Fruit fly (Drosophila melanogaster): Measurements from ENCODE around the gene CG9799.

CG9799 gene

DNA sequence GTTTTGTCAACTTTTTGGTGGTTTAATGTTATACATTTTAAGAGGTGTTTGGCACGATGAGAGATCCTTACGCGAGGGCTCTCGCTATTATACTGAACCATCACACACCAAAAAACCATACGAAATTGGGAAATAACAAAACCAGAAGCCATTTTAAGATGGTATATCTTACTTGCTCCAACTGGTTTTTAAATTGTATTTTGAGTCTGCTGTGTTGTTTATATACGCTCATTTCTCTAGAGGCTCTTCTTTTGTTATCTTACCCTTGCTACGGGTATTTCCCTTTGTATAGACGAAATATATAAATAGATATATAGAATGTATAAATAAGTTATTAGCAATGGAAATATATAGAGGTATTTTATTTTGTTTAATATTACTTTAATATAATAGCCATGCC lies 18.4 kb upstream of the CG9799 start, which contains the start of gene yellow-e2 (continued):
- TF ChIP-seq spab (GFP tag; optimal IDR thresholded peaks at IDR 0.05) (no peak), ss (GFP tag; optimal IDR thresholded peaks at IDR 0.05) (no peak)

DNA sequence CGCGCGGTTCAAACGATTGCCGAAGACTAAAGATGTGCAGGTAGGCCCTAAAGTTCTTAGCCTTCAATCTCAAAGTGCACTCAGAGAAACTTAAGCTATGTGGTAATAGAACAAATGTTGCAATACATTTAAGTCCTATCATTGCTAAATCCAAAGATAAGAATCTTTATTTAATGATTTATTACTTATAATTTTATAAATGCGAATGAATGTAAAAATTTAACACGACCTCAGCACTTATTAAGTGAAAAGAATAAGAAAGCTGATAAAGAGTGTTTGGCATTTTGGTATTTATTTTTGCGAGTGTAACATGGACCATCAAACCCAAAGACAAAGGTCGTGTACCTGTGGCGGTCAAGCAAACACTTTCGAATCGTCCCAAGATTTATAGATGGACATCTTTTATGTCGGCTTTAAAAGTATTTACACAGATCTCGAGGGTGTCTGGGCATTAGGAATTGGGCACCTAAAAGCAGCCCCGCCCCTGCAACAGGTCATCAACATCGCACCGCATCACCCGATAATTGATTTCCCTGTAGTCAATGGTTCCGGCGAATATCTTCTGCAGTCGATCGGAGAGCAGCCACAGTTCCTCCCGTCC lies 16.4 kb upstream of the CG9799 start, which contains the start of gene yellow-e3:
Gene yellow-e3 (minus strand): TSS at position 30 of the 601 bp plus-strand sequence.
- TF ChIP-seq salr (GFP tag; optimal IDR thresholded peaks at IDR 0.05) (no peak), Ets21C (GFP tag; optimal IDR thresholded peaks at IDR 0.05) (no peak), Ets96B (tag; optimal IDR thresholded peaks at IDR 0.05) (no peak), Blimp-1 (GFP tag; optimal IDR thresholded peaks at IDR 0.05) (no peak), Eip93F (GFP tag; optimal IDR thresholded peaks at IDR 0.05) (no peak), Lpt (GFP tag; optimal IDR thresholded peaks at IDR 0.05) (no peak), Gug (GFP tag; IDR thresholded peaks at IDR 0.05) (no peak), Smox (GFP tag; optimal IDR thresholded peaks at IDR 0.05) (no peak), CG31627 (GFP tag; optimal IDR thresholded peaks at IDR 0.05) (no peak), CG16779 (tag; optimal IDR thresholded peaks at IDR 0.05) (no peak), CG10631 (GFP tag; optimal IDR thresholded peaks at IDR 0.05) (no peak), Met (GFP tag; optimal IDR thresholded peaks at IDR 0.05) (no peak), CG11902 (GFP tag; optimal IDR thresholded peaks at IDR 0.05) (no peak), ss (GFP tag; optimal IDR thresholded peaks at IDR 0.05) (no peak), CG6163 (GFP tag; IDR thresholded peaks at IDR 0.05) (no peak), dsx (GFP tag; optimal IDR thresholded peaks at IDR 0.05; ENCODE audit: poor library complexity, severe bottlenecking) (no peak), CG6808 (GFP tag; optimal IDR thresholded peaks at IDR 0.05) (no peak), svp (GFP tag) (no peak), CG9139 (GFP tag; optimal IDR thresholded peaks at IDR 0.05) (no peak)

DNA sequence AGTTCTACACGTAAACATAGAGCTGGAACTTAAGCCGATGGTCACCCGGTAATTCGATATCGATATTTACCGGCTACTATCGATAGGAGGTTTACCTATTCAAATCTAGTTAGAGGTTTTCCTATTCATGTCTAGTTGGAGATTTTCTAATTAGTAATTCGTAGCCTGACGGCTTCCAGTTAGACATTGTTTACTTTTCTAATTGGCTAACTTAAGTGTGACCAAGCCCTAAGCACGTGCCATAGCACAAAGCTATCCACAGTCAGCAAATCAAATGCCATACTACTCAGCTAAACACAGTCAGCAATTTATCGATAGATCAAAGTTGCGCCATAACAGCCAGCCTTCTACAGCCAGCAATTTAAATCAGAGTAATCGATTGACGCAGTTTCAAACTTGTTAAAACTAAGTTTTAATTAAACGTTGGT lies 14.5 kb upstream of the CG9799 start, which contains the start of gene Dpm3:
Gene Dpm3 (minus strand): TSS at position 20 of the 428 bp plus-strand sequence.
- TF ChIP-seq fkh (GFP tag; optimal IDR thresholded peaks at IDR 0.05) (peak; percentile 98), Gug (GFP tag; IDR thresholded peaks at IDR 0.05) (no peak), lz (GFP tag; optimal IDR thresholded peaks at IDR 0.05) (peak; percentile 3), CG3032 (tag; optimal IDR thresholded peaks at IDR 0.05) (peak; percentile 24), Hr39 (GFP tag; optimal IDR thresholded peaks at IDR 0.05) (peak; percentile 13)

DNA sequence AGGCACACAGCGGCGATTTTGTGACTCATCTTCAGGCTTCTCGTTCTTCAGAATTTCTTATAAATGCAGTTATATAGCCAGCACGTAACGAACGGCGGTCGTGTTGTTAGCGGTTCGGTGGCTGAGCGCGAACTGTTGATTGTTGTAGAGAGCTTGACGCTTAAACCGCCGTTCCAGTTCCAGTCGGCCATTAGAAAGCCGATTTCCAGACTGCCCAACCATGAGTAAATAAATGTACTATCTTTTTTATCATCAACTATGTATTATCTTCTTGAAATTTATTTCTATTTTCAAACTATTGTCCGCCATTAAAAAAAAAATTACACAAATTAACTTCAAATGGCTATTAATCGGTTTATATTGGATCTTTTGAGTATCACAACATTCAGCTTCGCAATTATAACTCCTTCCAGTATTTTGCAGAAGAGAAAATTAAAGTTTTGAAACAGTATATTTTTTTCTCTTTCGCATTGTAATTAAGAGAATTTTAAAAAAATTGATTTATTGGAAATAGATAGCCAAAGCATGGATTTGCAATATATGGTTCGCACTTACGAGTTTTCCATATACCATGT lies 13.3 kb upstream of the CG9799 start, which contains the start of gene GILT1:
Gene GILT1 (minus strand): TSS at position 141 of the 575 bp plus-strand sequence.
- TF ChIP-seq Gug (GFP tag; IDR thresholded peaks at IDR 0.05), result no peak
- TF ChIP-seq dac (GFP tag; optimal IDR thresholded peaks at IDR 0.05), result no peak
- TF ChIP-seq CG16779 (tag; optimal IDR thresholded peaks at IDR 0.05), result no peak
- peak; percentile 27 for TF ChIP-seq Hr4 (GFP tag; optimal IDR thresholded peaks at IDR 0.05)
- no peak for TF ChIP-seq Sox15 (GFP tag; optimal IDR thresholded peaks at IDR 0.05)
- TF ChIP-seq eg (GFP tag; IDR thresholded peaks at IDR 0.05), result peak; percentile 38; the same call in 2 of the 3 replicates
- TF ChIP-seq esn (GFP tag; optimal IDR thresholded peaks at IDR 0.05), result peak; percentile 20
- peak; percentile 36 for TF ChIP-seq vri (GFP tag; optimal IDR thresholded peaks at IDR 0.05)
- peak; percentile 44 for TF ChIP-seq CG6854 (GFP tag; optimal IDR thresholded peaks at IDR 0.05)
- TF ChIP-seq fkh (GFP tag; optimal IDR thresholded peaks at IDR 0.05), result peak; percentile 11
- no peak for TF ChIP-seq Ets96B (tag; optimal IDR thresholded peaks at IDR 0.05)
- TF ChIP-seq Smox (GFP tag; optimal IDR thresholded peaks at IDR 0.05), result peak; percentile 30
- 0 out of 2 replicates have a peak, but pooled peaks have one; percentile 7 for TF ChIP-seq CG15336 (GFP tag; IDR thresholded peaks at IDR 0.05)
- TF ChIP-seq Lpt (GFP tag; optimal IDR thresholded peaks at IDR 0.05), result no peak
- TF ChIP-seq CG3919 (GFP tag; optimal IDR thresholded peaks at IDR 0.05), result peak; percentile 24
